Fruit fly (Drosophila melanogaster) S2 (cell line): ENCODE results near the gene hook.

Source experiments
- CG8478 ChIP-seq: fragments of >200 bp; optimal IDR thresholded peaks from 2 replicates; lab custom pipeline; 2018
- CTCF ChIP-seq, 2 experiments: fragments of >200 bp; optimal IDR thresholded peaks; 2 replicates each; lab custom pipeline; 2018

dm6 chr2L:18985201-18986124, 47.8 kb downstream of the hook start:
- TF ChIP-seq CG8478 (lab: Kevin White, UChicago) (no peak), CTCF (optimal IDR thresholded peaks at IDR 0.05; lab: Kevin White, UChicago) (no peak)
